Worm (Caenorhabditis elegans) whole organism, L4 larva: ENCODE data around the gene C17C3.11.

ENCODE experiments used
- D1046.2 ChIP-seq: fragments of 200-800 bp; sonication (Bioruptor generic); IDR thresholded peaks from 2 replicates; pipeline ENCODE4 v1.3.6; 2022; ENCODE audit warnings: missing genetic modification characterization, missing compliant biosample characterization
- R02D3.7 ChIP-seq: fragments of 150-350 bp; sonication (generic microtip); optimal IDR thresholded peaks from 3 replicates; lab custom pipeline; 2014; ENCODE audit warnings: missing biosample characterization, missing genetic modification characterization
- T20F7.1 ChIP-seq: fragments of 200-800 bp; sonication (Bioruptor generic); optimal IDR thresholded peaks from 2 replicates; lab custom pipeline; 2018; ENCODE audit warnings: mild to moderate bottlenecking, missing genetic modification characterization, missing compliant biosample characterization
- Y48G9A.11 ChIP-seq: fragments of 200-800 bp; sonication (Bioruptor generic); IDR thresholded peaks from 2 replicates; pipeline ENCODE4 v1.3.6; 2022; ENCODE audit warnings: missing genetic modification reagents, missing genetic modification characterization, missing compliant biosample characterization
- Y5F2A.4 ChIP-seq: fragments of 200-800 bp; sonication (Bioruptor generic); optimal IDR thresholded peaks from 2 replicates; lab custom pipeline; 2018; ENCODE audit warnings: mild to moderate bottlenecking, missing genetic modification characterization, missing compliant biosample characterization
- ZK337.2 ChIP-seq: fragments of 200-800 bp; sonication (Bioruptor generic); IDR thresholded peaks from 2 replicates; pipeline ENCODE4 v1.3.6; 2022; ENCODE audit warnings: missing genetic modification reagents, missing genetic modification characterization, missing compliant biosample characterization
- ZK546.5 ChIP-seq, 2 experiments: sonication (generic microtip); optimal IDR thresholded peaks; 2 replicates each; lab custom pipeline; 2017; ENCODE audit warnings: missing biosample characterization in 2 of 2, missing genetic modification characterization in 2 of 2
- aly-2 ChIP-seq: sonication (generic microtip); optimal IDR thresholded peaks from 2 replicates; lab custom pipeline; 2018; ENCODE audit warnings: missing biosample characterization, missing genetic modification characterization
- ama-1 ChIP-seq: fragments of 150-350 bp; optimal IDR thresholded peaks from 2 replicates; lab custom pipeline; 2014; ENCODE audit warnings: inconsistent platforms, mixed read lengths
- arid-1 ChIP-seq: fragments of 200-800 bp; sonication (Bioruptor generic); conservative IDR thresholded peaks from 2 replicates; pipeline ENCODE4 v1.3.6; 2022; ENCODE audit warnings: missing genetic modification reagents, missing genetic modification characterization, missing compliant biosample characterization
- cey-2 ChIP-seq: sonication (generic microtip); optimal IDR thresholded peaks from 3 replicates; lab custom pipeline; 2017; ENCODE audit warnings: missing genetic modification characterization, mild to moderate bottlenecking, missing compliant biosample characterization, antibody characterized with exemption, borderline replicate concordance; ENCODE audit not compliant: insufficient read depth
- ctbp-1 ChIP-seq: fragments of 200-800 bp; sonication (Bioruptor generic); IDR thresholded peaks from 2 replicates; pipeline ENCODE4 v1.3.6; 2022; ENCODE audit warnings: missing genetic modification reagents, missing genetic modification characterization, missing compliant biosample characterization
- daf-19 ChIP-seq: fragments of 200-800 bp; sonication (Bioruptor generic); conservative IDR thresholded peaks from 2 replicates; pipeline ENCODE4 v1.3.6; 2022; ENCODE audit warnings: missing genetic modification characterization, missing compliant biosample characterization
- dpl-1 ChIP-seq: fragments of 150-350 bp; optimal IDR thresholded peaks from 2 replicates; lab custom pipeline; 2014; ENCODE audit warnings: missing biosample characterization, missing genetic modification reagents, missing genetic modification characterization
- duxl-1 ChIP-seq: sonication (generic microtip); optimal IDR thresholded peaks from 2 replicates; lab custom pipeline; 2016; ENCODE audit warnings: mild to moderate bottlenecking, missing genetic modification characterization, moderate library complexity, missing compliant biosample characterization; ENCODE audit not compliant: poor library complexity
- dve-1 ChIP-seq: sonication (generic microtip); optimal IDR thresholded peaks from 2 replicates; lab custom pipeline; 2017; ENCODE audit warnings: antibody characterized with exemption, mild to moderate bottlenecking, missing genetic modification characterization, missing compliant biosample characterization; ENCODE audit not compliant: insufficient read depth
- egl-43 ChIP-seq: fragments of 200-800 bp; sonication (Bioruptor generic); IDR thresholded peaks from 2 replicates; pipeline ENCODE4 v1.3.6; 2022; ENCODE audit warnings: missing genetic modification reagents, missing genetic modification characterization, missing compliant biosample characterization
- gei-8 ChIP-seq: fragments of 200-800 bp; sonication (Bioruptor generic); optimal IDR thresholded peaks from 2 replicates; lab custom pipeline; 2018; ENCODE audit warnings: mild to moderate bottlenecking, missing genetic modification characterization, missing compliant biosample characterization
- hif-1 ChIP-seq, 2 experiments: sonication (generic microtip); optimal IDR thresholded peaks; 2 replicates each; lab custom pipeline; 2016 to 2017; ENCODE audit warnings: missing compliant biosample characterization in 2 of 2, missing genetic modification characterization in 2 of 2, missing genetic modification reagents in 2 of 2, missing genotype in 2 of 2, mild to moderate bottlenecking in 1 of 2
- hlh-11 ChIP-seq: fragments of 200-800 bp; sonication (Bioruptor generic); optimal IDR thresholded peaks from 2 replicates; lab custom pipeline; 2018; ENCODE audit warnings: mild to moderate bottlenecking, missing genetic modification characterization, missing compliant biosample characterization
- hmg-1.1 ChIP-seq: fragments of 200-800 bp; sonication (Bioruptor generic); IDR thresholded peaks from 2 replicates; pipeline ENCODE4 v1.3.6; 2022; ENCODE audit warnings: missing genetic modification reagents, missing genetic modification characterization, missing compliant biosample characterization
- jun-1 ChIP-seq: fragments of 150-350 bp; optimal IDR thresholded peaks from 2 replicates; lab custom pipeline; 2014; ENCODE audit warnings: missing biosample characterization, missing genetic modification reagents, missing genetic modification characterization
- lim-7 ChIP-seq: fragments of 200-800 bp; sonication (Bioruptor generic); IDR thresholded peaks from 2 replicates; pipeline ENCODE4 v1.3.6; 2022; ENCODE audit warnings: missing genetic modification characterization, missing compliant biosample characterization
- lin-29 ChIP-seq: fragments of 200-800 bp; sonication (Bioruptor generic); IDR thresholded peaks from 2 replicates; pipeline ENCODE4 v1.3.6; 2022; ENCODE audit warnings: missing genetic modification reagents, missing genetic modification characterization, missing compliant biosample characterization
- lsy-2 ChIP-seq, 2 experiments: fragments of 150-350 bp in 1 of 2; sonication (generic microtip) in 1 of 2; optimal IDR thresholded peaks; 2 replicates each; lab custom pipeline; 2014 to 2017; ENCODE audit warnings: missing biosample characterization in 2 of 2, missing genetic modification characterization in 2 of 2
- madf-5 ChIP-seq, 2 experiments: fragments of 200-800 bp; sonication (Bioruptor generic); IDR thresholded peaks; 2 replicates each; pipeline ENCODE4 v1.3.6; 2022; ENCODE audit warnings: missing compliant biosample characterization in 2 of 2, missing genetic modification characterization in 2 of 2
- mdl-1 ChIP-seq, 2 experiments: fragments of 150-350 bp in 1 of 2; sonication (generic microtip) in 1 of 2; optimal IDR thresholded peaks; 2 replicates each; lab custom pipeline; 2014 to 2017; ENCODE audit warnings: missing biosample characterization in 2 of 2, missing genetic modification characterization in 2 of 2
- mxl-3 ChIP-seq: fragments of 200-800 bp; sonication (Bioruptor generic); optimal IDR thresholded peaks from 2 replicates; lab custom pipeline; 2018; ENCODE audit warnings: mild to moderate bottlenecking, missing genetic modification characterization, missing compliant biosample characterization
- nhr-11 ChIP-seq: fragments of 150-350 bp; optimal IDR thresholded peaks from 2 replicates; lab custom pipeline; 2014; ENCODE audit warnings: missing biosample characterization, missing genetic modification characterization
- nhr-111 ChIP-seq: fragments of 200-800 bp; sonication (Bioruptor generic); optimal IDR thresholded peaks from 2 replicates; lab custom pipeline; 2018; ENCODE audit warnings: mild to moderate bottlenecking, missing genetic modification characterization, missing compliant biosample characterization
- nhr-28 ChIP-seq: fragments of 150-350 bp; optimal IDR thresholded peaks from 2 replicates; lab custom pipeline; 2014; ENCODE audit warnings: missing biosample characterization, missing genetic modification characterization
- nhr-41 ChIP-seq: fragments of 200-800 bp; sonication (Bioruptor generic); IDR thresholded peaks from 2 replicates; pipeline ENCODE4 v1.3.6; 2022; ENCODE audit warnings: missing genetic modification reagents, missing genetic modification characterization, missing compliant biosample characterization
- nhr-48 ChIP-seq: sonication (generic microtip); optimal IDR thresholded peaks from 2 replicates; lab custom pipeline; 2016; ENCODE audit warnings: mild to moderate bottlenecking, missing genetic modification characterization, missing compliant biosample characterization
- nhr-6 ChIP-seq: fragments of 150-350 bp; optimal IDR thresholded peaks from 2 replicates; lab custom pipeline; 2014; ENCODE audit warnings: missing biosample characterization, missing genetic modification characterization
- nhr-77 ChIP-seq: fragments of 150-350 bp; optimal IDR thresholded peaks from 2 replicates; lab custom pipeline; 2014; ENCODE audit warnings: missing biosample characterization, missing genetic modification characterization
- php-3 ChIP-seq: fragments of 200-800 bp; sonication (Bioruptor generic); IDR thresholded peaks from 2 replicates; pipeline ENCODE4 v1.3.6; 2022; ENCODE audit warnings: missing genetic modification reagents, missing genetic modification characterization, missing compliant biosample characterization
- pqm-1 ChIP-seq: sonication (generic microtip); optimal IDR thresholded peaks from 2 replicates; lab custom pipeline; 2017; ENCODE audit warnings: missing biosample characterization, missing genetic modification characterization
- rbr-2 ChIP-seq: sonication (generic microtip); optimal IDR thresholded peaks from 2 replicates; lab custom pipeline; 2016; ENCODE audit warnings: missing genotype, missing genetic modification characterization, missing compliant biosample characterization
- snpc-1.2 ChIP-seq: fragments of 200-800 bp; sonication (Bioruptor generic); IDR thresholded peaks from 2 replicates; pipeline ENCODE4 v1.3.6; 2022; ENCODE audit warnings: missing genetic modification reagents, missing genetic modification characterization, missing compliant biosample characterization
- tag-97 ChIP-seq: fragments of 200-800 bp; sonication (Bioruptor generic); IDR thresholded peaks from 2 replicates; pipeline ENCODE4 v1.3.6; 2022; ENCODE audit warnings: missing genetic modification characterization, missing compliant biosample characterization
- unc-39 ChIP-seq: sonication (generic microtip); optimal IDR thresholded peaks from 2 replicates; lab custom pipeline; 2017; ENCODE audit warnings: missing biosample characterization, missing genetic modification characterization
- vab-7 ChIP-seq: fragments of 200-800 bp; sonication (Bioruptor generic); IDR thresholded peaks from 2 replicates; pipeline ENCODE4 v1.3.6; 2022; ENCODE audit warnings: missing genetic modification reagents, missing genetic modification characterization, missing compliant biosample characterization
- zag-1 ChIP-seq: fragments of 150-350 bp; optimal IDR thresholded peaks from 2 replicates; lab custom pipeline; 2014; ENCODE audit warnings: missing biosample characterization, missing genetic modification characterization
- zip-2 ChIP-seq: fragments of 150-350 bp; optimal IDR thresholded peaks from 2 replicates; lab custom pipeline; 2014; ENCODE audit warnings: missing biosample characterization, missing genetic modification characterization
- ztf-7 ChIP-seq: fragments of 150-350 bp; optimal IDR thresholded peaks from 2 replicates; lab custom pipeline; 2014; ENCODE audit warnings: missing biosample characterization, missing genetic modification characterization

The C17C3.11 gene

DNA sequence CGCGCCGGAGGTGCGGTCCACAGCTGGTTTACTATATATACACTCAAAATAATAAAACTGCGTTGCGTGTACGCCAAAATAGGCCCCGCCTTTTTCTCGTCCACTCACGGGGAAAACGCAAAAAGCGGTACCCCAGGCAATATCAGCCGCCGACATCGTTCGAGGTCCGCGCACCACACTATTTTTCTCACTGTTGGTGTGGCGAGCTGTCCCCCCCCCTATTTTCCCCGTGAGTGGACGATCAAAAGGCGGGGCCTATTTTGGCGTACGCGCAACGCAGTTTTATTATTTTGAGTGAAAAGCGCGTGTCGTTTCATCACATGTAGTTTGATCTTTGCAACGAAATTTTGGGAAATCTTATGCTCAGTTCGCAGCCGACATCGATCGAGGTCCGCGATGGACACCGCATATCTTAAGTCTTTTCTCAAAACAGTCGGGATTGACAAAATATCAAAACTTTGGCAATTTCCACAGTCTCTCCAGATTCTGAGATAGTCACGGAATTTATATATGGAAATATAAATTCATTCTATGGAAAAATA lies 27.5 kb downstream of the C17C3.11 start:
- TF ChIP-seq zip-2 (tag; lab: Kevin White, UChicago) = no peak
- no peak for TF ChIP-seq unc-39 (tag; lab: Kevin White, UChicago)
- TF ChIP-seq ama-1 (lab: Kevin White, UChicago) = no peak
- TF ChIP-seq lin-29 (GFP tag; lab: Robert Waterston, UW) = no peak
- no peak for TF ChIP-seq cey-2
- TF ChIP-seq duxl-1 = no peak
- TF ChIP-seq Y5F2A.4 (GFP tag; lab: Kevin White, UChicago) = no peak
- no peak for TF ChIP-seq pqm-1 (tag; lab: Kevin White, UChicago)
- TF ChIP-seq nhr-41 (GFP tag; lab: Robert Waterston, UW) = no peak

DNA sequence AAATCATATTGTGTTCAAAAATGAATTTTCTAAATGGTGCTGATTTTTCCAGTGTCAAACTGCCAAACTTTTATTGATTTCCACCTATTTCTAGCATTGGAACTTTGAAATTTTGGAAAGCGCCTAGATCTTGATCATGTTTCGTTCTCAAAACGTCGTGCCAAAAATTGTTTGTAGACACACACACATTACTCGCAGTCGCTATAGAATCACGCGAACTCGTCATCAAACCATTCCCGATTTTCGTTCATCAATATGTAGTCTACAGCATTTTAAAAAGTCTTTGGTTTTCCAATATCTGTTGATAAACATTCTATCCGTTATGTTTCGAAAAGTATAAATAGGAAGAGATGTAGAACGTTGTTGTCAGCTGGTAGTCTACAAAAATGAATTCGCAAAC lies 32.6 kb downstream of the C17C3.11 start, which contains the start of the genes C17C3.1 and C17C3.15:
TSS of gene C17C3.1 (plus strand) at position 301 of the 400 bp plus-strand sequence.
TSS of gene C17C3.15 (plus strand) at position 383 of the 400 bp plus-strand sequence.
- peak; percentile 76 for TF ChIP-seq nhr-28 (tag; lab: Kevin White, UChicago)
- no peak for TF ChIP-seq lim-7

DNA sequence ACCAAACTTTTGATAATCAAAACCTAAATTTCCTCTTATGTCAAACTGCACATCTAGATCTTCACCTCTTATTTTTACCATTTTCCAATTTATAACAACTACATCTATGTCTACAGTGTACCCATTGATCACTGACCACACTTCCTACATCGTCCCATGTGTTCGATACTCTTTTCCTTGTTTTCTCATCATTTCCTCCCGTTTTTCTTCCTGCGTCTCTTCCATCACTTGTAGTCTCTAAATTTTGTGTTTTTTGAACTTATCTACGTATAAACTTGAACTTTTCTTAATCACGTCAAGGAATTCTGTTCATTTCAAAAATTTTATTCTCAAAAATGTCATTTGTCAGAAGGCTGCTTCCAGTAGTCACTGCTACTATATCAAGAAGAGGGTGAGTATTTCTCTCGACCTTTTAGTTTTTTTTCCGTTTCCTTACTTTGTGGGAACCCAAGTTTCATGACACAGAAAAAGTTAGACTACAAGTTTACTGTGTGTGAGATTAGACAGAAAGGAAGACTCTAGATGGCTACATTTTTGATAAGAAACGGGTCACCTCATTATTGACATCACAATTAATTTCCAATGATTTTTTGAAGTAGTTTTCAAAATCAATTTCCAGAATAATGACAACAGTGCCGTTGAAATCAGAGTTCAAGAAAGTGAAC lies 34.6 kb downstream of the C17C3.11 start:
- no peak for TF ChIP-seq nhr-77 (tag; lab: Kevin White, UChicago)
- TF ChIP-seq rbr-2 (tag; lab: Kevin White, UChicago) = no peak
- no peak for TF ChIP-seq egl-43 (GFP tag; lab: Robert Waterston, UW)
- no peak for TF ChIP-seq ama-1 (lab: Kevin White, UChicago)
- TF ChIP-seq gei-8 (GFP tag; lab: Kevin White, UChicago) = no peak
- TF ChIP-seq daf-19 (GFP tag; lab: Robert Waterston, UW) = no peak
- TF ChIP-seq duxl-1 = no peak
- TF ChIP-seq R02D3.7 (tag; lab: Kevin White, UChicago) = no peak
- TF ChIP-seq snpc-1.2 (GFP tag; lab: Robert Waterston, UW) = no peak
- no peak for TF ChIP-seq nhr-111
- TF ChIP-seq lin-29 (GFP tag; lab: Robert Waterston, UW) = no peak
- TF ChIP-seq zag-1 (tag; lab: Kevin White, UChicago) = no peak
- TF ChIP-seq php-3 (GFP tag; lab: Robert Waterston, UW) = no peak
- TF ChIP-seq D1046.2 = no peak
- TF ChIP-seq nhr-48 (tag; lab: Kevin White, UChicago) = peak; percentile 58
- peak in 1 of 2 experiments; percentile 46 for TF ChIP-seq mdl-1 (tag; optimal IDR thresholded peaks at IDR 0.05; lab: Kevin White, UChicago)
- peak; percentile 19 for TF ChIP-seq nhr-6 (tag; lab: Kevin White, UChicago)
- TF ChIP-seq dpl-1 (GFP tag; lab: Kevin White, UChicago) = peak; percentile 22
- TF ChIP-seq ZK546.5 (tag; optimal IDR thresholded peaks at IDR 0.05; lab: Kevin White, UChicago) = no peak
- TF ChIP-seq zip-2 (tag; lab: Kevin White, UChicago) = no peak
- TF ChIP-seq T20F7.1 (GFP tag; lab: Kevin White, UChicago) = peak; percentile 13
- TF ChIP-seq tag-97 = no peak
- TF ChIP-seq aly-2 (tag; lab: Kevin White, UChicago) = no peak
- TF ChIP-seq dve-1 = peak; percentile 55
- peak in 1 of 2 experiments; percentile 60 for TF ChIP-seq lsy-2 (tag; optimal IDR thresholded peaks at IDR 0.05; lab: Kevin White, UChicago)
- TF ChIP-seq hmg-1.1 = peak; percentile 51
- peak; percentile 64 for TF ChIP-seq hlh-11 (tag; lab: Kevin White, UChicago)
- no peak for TF ChIP-seq ctbp-1
- TF ChIP-seq madf-5 (GFP tag; IDR thresholded peaks at IDR 0.05; lab: Robert Waterston, UW) = no peak
- TF ChIP-seq Y48G9A.11 (GFP tag; lab: Robert Waterston, UW) = no peak
- no peak for TF ChIP-seq jun-1 (tag; lab: Kevin White, UChicago)
- no peak for TF ChIP-seq arid-1 (GFP tag; lab: Robert Waterston, UW)
- TF ChIP-seq unc-39 (tag; lab: Kevin White, UChicago) = no peak
- no peak for TF ChIP-seq lim-7
- TF ChIP-seq mxl-3 (GFP tag; lab: Kevin White, UChicago) = peak; percentile 6
- no peak for TF ChIP-seq nhr-11 (tag; lab: Kevin White, UChicago)
- no peak for TF ChIP-seq ZK337.2 (GFP tag; lab: Robert Waterston, UW)
- no peak for TF ChIP-seq hif-1 (tag; optimal IDR thresholded peaks at IDR 0.05; lab: Kevin White, UChicago)
- TF ChIP-seq ztf-7 (tag; lab: Kevin White, UChicago) = no peak
- TF ChIP-seq vab-7 (GFP tag; lab: Robert Waterston, UW) = no peak
